Worm (Caenorhabditis elegans) whole organism, L4/young adult: ENCODE data around the gene K07B1.4.
A peak's percentile ranks its signal among the peaks of the same experiment; 100 is the strongest.

Experiments
- W03F9.2 ChIP-seq: fragments of 150-350 bp; optimal IDR thresholded peaks from 2 replicates; lab custom pipeline; 2014; ENCODE audit warnings: missing biosample characterization, missing genetic modification characterization
- him-1 ChIP-seq: sonication (generic microtip); optimal IDR thresholded peaks from 2 replicates; lab custom pipeline; 2016; ENCODE audit warnings: missing genotype, missing genetic modification reagents, missing genetic modification characterization, missing compliant biosample characterization

DNA sequence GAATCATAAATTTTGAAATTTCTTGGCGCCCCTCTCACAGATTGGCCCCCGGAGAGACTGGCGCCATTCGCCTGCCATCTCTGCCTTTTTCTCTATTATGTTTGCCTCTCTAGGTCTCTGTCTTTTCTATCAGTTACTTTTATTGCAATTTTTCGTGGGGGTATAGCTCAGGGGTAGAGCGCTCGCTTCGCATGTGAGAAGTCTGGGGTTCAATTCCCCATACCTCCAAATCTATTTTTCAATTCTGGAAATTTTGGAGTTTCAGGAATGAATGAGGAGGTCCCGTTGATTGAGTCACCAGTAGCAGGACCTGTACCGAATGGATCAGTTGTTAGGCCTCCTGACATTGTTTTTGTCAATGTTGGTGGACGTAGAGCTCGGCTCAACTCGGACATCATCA lies 10.7 kb upstream of the K07B1.4 start, which contains the start of gene kvs-3:
- TF ChIP-seq W03F9.2: no peak
- peak; percentile 88 for TF ChIP-seq him-1 (tag; lab: Kevin White, UChicago)
